Fruit fly (Drosophila melanogaster): ENCODE data around the gene CG42750.

Gene CG42750

dm6 chr2L:18319577-18320316 is 44.2 kb upstream of the CG42750 start, which contains the start of gene Fas3 (continued):
- TF ChIP-seq Stat92E (GFP tag; optimal IDR thresholded peaks at IDR 0.05) (peak in 1 of 3 experiments; percentile 70), CG12299 (tag; optimal IDR thresholded peaks at IDR 0.05) (no peak), MTF-1 (GFP tag; optimal IDR thresholded peaks at IDR 0.05; ENCODE audit: borderline replicate concordance) (peak; percentile 34), Chrac-16 (GFP tag; optimal IDR thresholded peaks at IDR 0.05) (no peak), Gug (GFP tag; IDR thresholded peaks at IDR 0.05) (no peak), tgo (GFP tag; IDR thresholded peaks at IDR 0.05) (no peak), CG1603 (tag; optimal IDR thresholded peaks at IDR 0.05) (peak; percentile 34), CG11093 (GFP tag; IDR thresholded peaks at IDR 0.05) (no peak), mam (GFP tag; optimal IDR thresholded peaks at IDR 0.05) (no peak), her (GFP tag; optimal IDR thresholded peaks at IDR 0.05) (peak; percentile 57), stc (GFP tag; IDR thresholded peaks at IDR 0.05) (0 out of 2 replicates have a peak, but pooled peaks have one; percentile 7), CG32767 (GFP tag; IDR thresholded peaks at IDR 0.05) (no peak; the same call in 1 of the 2 replicates), tio (GFP tag; optimal IDR thresholded peaks at IDR 0.05) (no peak), CG30431 (GFP tag; optimal IDR thresholded peaks at IDR 0.05) (no peak), CG7745 (tag; optimal IDR thresholded peaks at IDR 0.05) (no peak), sima (GFP tag; optimal IDR thresholded peaks at IDR 0.05) (no peak), CG14710 (tag; optimal IDR thresholded peaks at IDR 0.05) (no peak), crp (GFP tag; optimal IDR thresholded peaks at IDR 0.05) (no peak), CG10959 (GFP tag; IDR thresholded peaks at IDR 0.05) (no peak), Xrp1 (GFP tag; IDR thresholded peaks at IDR 0.05) (no peak), ssp (GFP tag; IDR thresholded peaks at IDR 0.05) (no peak), CG12236 (GFP tag; optimal IDR thresholded peaks at IDR 0.05) (no peak), ab (GFP tag; optimal IDR thresholded peaks at IDR 0.05) (no peak), Kr (GFP tag; optimal IDR thresholded peaks at IDR 0.05) (no peak), CG3281 (GFP tag; optimal IDR thresholded peaks at IDR 0.05) (peak; percentile 37), CG15479 (GFP tag; optimal IDR thresholded peaks at IDR 0.05) (peak; percentile 43), bowl (GFP tag; IDR thresholded peaks at IDR 0.05) (no peak), CG11560 (tag; IDR thresholded peaks at IDR 0.05) (no peak), Ssrp (tag; optimal IDR thresholded peaks at IDR 0.05) (peak; percentile 1), CG8359 (GFP tag; optimal IDR thresholded peaks at IDR 0.05; ENCODE audit: borderline replicate concordance) (no peak), CG3163 (GFP tag; optimal IDR thresholded peaks at IDR 0.05) (no peak), ftz-f1 (GFP tag; optimal IDR thresholded peaks at IDR 0.05) (peak; percentile 48), CG1602 (GFP tag; optimal IDR thresholded peaks at IDR 0.05) (no peak), CG17361 (GFP tag; IDR thresholded peaks at IDR 0.05) (peak; percentile 22; the same call in 2 of the 3 replicates), crol (GFP tag; IDR thresholded peaks at IDR 0.05) (no peak; the same call in 1 of the 2 replicates), dati (GFP tag; IDR thresholded peaks at IDR 0.05) (no peak), E2f1 (GFP tag; IDR thresholded peaks at IDR 0.05) (no peak), CG42726 (GFP tag; IDR thresholded peaks at IDR 0.05; ENCODE audit: partially characterized antibody) (peak; percentile 51; the same call in 1 of the 2 replicates), CG7271 (tag; optimal IDR thresholded peaks at IDR 0.05) (no peak), Nf-YB (GFP tag; optimal IDR thresholded peaks at IDR 0.05) (peak; percentile 7), en (GFP tag; optimal IDR thresholded peaks at IDR 0.05) (no peak), CG4328 (GFP tag; optimal IDR thresholded peaks at IDR 0.05) (no peak), Tbp (GFP tag; optimal IDR thresholded peaks at IDR 0.05) (no peak), Dad (GFP tag; optimal IDR thresholded peaks at IDR 0.05) (no peak), seq (GFP tag; IDR thresholded peaks at IDR 0.05) (no peak), bigmax (GFP tag; optimal IDR thresholded peaks at IDR 0.05) (no peak), CG3847 (GFP tag; IDR thresholded peaks at IDR 0.05) (no peak), CG17802 (tag; optimal IDR thresholded peaks at IDR 0.05) (no peak), CG32772 (GFP tag; IDR thresholded peaks at IDR 0.05) (no peak), Poxn (GFP tag; IDR thresholded peaks at IDR 0.05) (no peak)

Data from whole organism, embryonic.